Fruit fly (Drosophila melanogaster) whole organism, pupa: Measurements from ENCODE around the gene Gr28a.

Experiments
- CG10348 ChIP-seq: fragments of 200-800 bp; sonication (Bioruptor generic); IDR thresholded peaks from 2 replicates; pipeline ENCODE4 v1.3.6; 2022; ENCODE audit warnings: missing biosample characterization, missing genetic modification characterization
- CG12605 ChIP-seq: fragments of 200-800 bp; sonication (Bioruptor generic); IDR thresholded peaks from 2 replicates; pipeline ENCODE4 v1.3.6; 2022; ENCODE audit warnings: missing biosample characterization, missing genetic modification characterization
- CG13204 ChIP-seq: fragments of 200-800 bp; sonication (Bioruptor generic); optimal IDR thresholded peaks from 2 replicates; lab custom pipeline; 2018; ENCODE audit warnings: missing biosample characterization, mild to moderate bottlenecking, missing genetic modification characterization, moderate library complexity
- CG14655 ChIP-seq: fragments of 200-800 bp; sonication (Bioruptor generic); optimal IDR thresholded peaks from 3 replicates; lab custom pipeline; 2017; ENCODE audit warnings: mild to moderate bottlenecking, missing biosample characterization, missing genetic modification reagents, missing genetic modification characterization
- CG15710 ChIP-seq: fragments of 200-800 bp; sonication (Bioruptor generic); optimal IDR thresholded peaks from 2 replicates; lab custom pipeline; 2018; ENCODE audit warnings: missing biosample characterization, mild to moderate bottlenecking, missing genetic modification characterization, moderate library complexity
- CG17806 ChIP-seq: fragments of 200-800 bp; sonication (Bioruptor generic); optimal IDR thresholded peaks from 2 replicates; lab custom pipeline; 2018; ENCODE audit warnings: missing biosample characterization, mild to moderate bottlenecking, missing genetic modification characterization, moderate library complexity
- CG32121 ChIP-seq: fragments of 200-800 bp; sonication (Bioruptor generic); IDR thresholded peaks from 2 replicates; pipeline ENCODE4 v1.3.6; 2022; ENCODE audit warnings: missing biosample characterization, missing genetic modification characterization
- CG34367 ChIP-seq: fragments of 200-800 bp; sonication (Bioruptor generic); optimal IDR thresholded peaks from 2 replicates; lab custom pipeline; 2018; ENCODE audit warnings: missing biosample characterization, mild to moderate bottlenecking, missing genetic modification characterization
- CG4496 ChIP-seq: fragments of 200-800 bp; sonication (Bioruptor generic); IDR thresholded peaks from 3 replicates; pipeline ENCODE4 v1.3.6; 2022; ENCODE audit warnings: missing biosample characterization, missing genetic modification characterization
- CG8159 ChIP-seq: fragments of 200-800 bp; sonication (Bioruptor generic); optimal IDR thresholded peaks from 3 replicates; lab custom pipeline; 2018; ENCODE audit warnings: missing biosample characterization, mild to moderate bottlenecking, missing genetic modification characterization, moderate library complexity
- CG8301 ChIP-seq: fragments of 200-800 bp; sonication (Bioruptor generic); optimal IDR thresholded peaks from 2 replicates; lab custom pipeline; 2018; ENCODE audit warnings: missing biosample characterization, mild to moderate bottlenecking, missing genetic modification characterization
- CG9948 ChIP-seq: fragments of 200-800 bp; sonication (Bioruptor generic); optimal IDR thresholded peaks from 2 replicates; lab custom pipeline; 2018; ENCODE audit warnings: missing biosample characterization, mild to moderate bottlenecking, missing genetic modification characterization, moderate library complexity
- D1 ChIP-seq: fragments of 200-800 bp; sonication (Bioruptor generic); optimal IDR thresholded peaks from 2 replicates; lab custom pipeline; 2018; ENCODE audit warnings: missing biosample characterization, mild to moderate bottlenecking, missing genetic modification characterization, moderate library complexity
- EcR ChIP-seq: fragments of 200-800 bp; sonication (Bioruptor generic); optimal IDR thresholded peaks from 3 replicates; lab custom pipeline; 2019; ENCODE audit warnings: missing biosample characterization, missing genetic modification characterization, mild to moderate bottlenecking, moderate library complexity, missing genetic modification reagents
- Ets98B ChIP-seq: fragments of 200-800 bp; sonication (Bioruptor generic); IDR thresholded peaks from 2 replicates; pipeline ENCODE4 v1.3.6; 2022; ENCODE audit warnings: missing biosample characterization, missing genetic modification characterization
- Pif1A ChIP-seq: fragments of 200-800 bp; sonication (Bioruptor generic); optimal IDR thresholded peaks from 3 replicates; lab custom pipeline; 2016; ENCODE audit warnings: missing biosample characterization, missing genetic modification characterization
- Pif1B ChIP-seq: fragments of 200-800 bp; sonication (Bioruptor generic); optimal IDR thresholded peaks from 3 replicates; lab custom pipeline; 2016; ENCODE audit warnings: missing biosample characterization, missing genetic modification characterization
- Snoo ChIP-seq: fragments of 200-800 bp; sonication (Bioruptor generic); optimal IDR thresholded peaks from 3 replicates; lab custom pipeline; 2017; ENCODE audit warnings: missing biosample characterization, mild to moderate bottlenecking, missing genetic modification characterization, inconsistent platforms
- fd96Ca ChIP-seq: fragments of 200-800 bp; sonication (Bioruptor generic); IDR thresholded peaks from 3 replicates; pipeline ENCODE4 v1.3.6; 2022; ENCODE audit warnings: missing biosample characterization, missing genetic modification characterization
- gl ChIP-seq: fragments of 200-800 bp; sonication (Bioruptor generic); optimal IDR thresholded peaks from 2 replicates; lab custom pipeline; 2018; ENCODE audit warnings: missing biosample characterization, mild to moderate bottlenecking, missing genetic modification characterization
- rn ChIP-seq: fragments of 200-800 bp; sonication (Bioruptor generic); IDR thresholded peaks from 2 replicates; pipeline ENCODE4 v1.3.6; 2022; ENCODE audit warnings: missing biosample characterization, missing genetic modification characterization

Gr28a gene

dm6 chr2L:7454112-7454511 lies at the start of gene Gr28a:
Gr28a (minus strand) TSS chr2L:7454212.
- TF ChIP-seq fd96Ca (GFP tag; lab: Robert Waterston, UW) = no peak
- TF ChIP-seq Ets98B (GFP tag; lab: Robert Waterston, UW) = no peak
- TF ChIP-seq CG32121 (GFP tag; lab: Robert Waterston, UW) = no peak
- no peak for TF ChIP-seq D1
- TF ChIP-seq CG10348 (GFP tag; lab: Robert Waterston, UW) = no peak
- TF ChIP-seq, all 21 proteins: peak for 0

- TF ChIP-seq rn = no peak; the same call in 1 of the 2 replicates
- TF ChIP-seq Snoo = peak; percentile 14
- no peak for TF ChIP-seq CG10348 (GFP tag; lab: Robert Waterston, UW)
- TF ChIP-seq fd96Ca (GFP tag; lab: Robert Waterston, UW) = peak; percentile 76
- peak; percentile 67 for TF ChIP-seq CG8301 (tag; lab: Kevin White, UChicago)
- TF ChIP-seq Ets98B (GFP tag; lab: Robert Waterston, UW) = peak; percentile 56
- peak; percentile 45 for TF ChIP-seq D1
- peak; percentile 82 for TF ChIP-seq CG8159
- peak; percentile 73 for TF ChIP-seq Pif1A (GFP tag; lab: Kevin White, UChicago)
- TF ChIP-seq gl (tag; lab: Kevin White, UChicago) = peak; percentile 62
- peak; percentile 79 for TF ChIP-seq CG17806 (tag; lab: Kevin White, UChicago)
- TF ChIP-seq Pif1B = peak; percentile 58
- peak; percentile 49 for TF ChIP-seq CG34367 (tag; lab: Kevin White, UChicago)
- peak; percentile 44 for TF ChIP-seq EcR (GFP tag; lab: Kevin White, UChicago)
- TF ChIP-seq CG4496 (GFP tag; lab: Robert Waterston, UW) = peak; percentile 84
- peak; percentile 27; the same call in 1 of the 2 replicates for TF ChIP-seq CG12605 (GFP tag; lab: Robert Waterston, UW)
- peak; percentile 72 for TF ChIP-seq CG15710 (tag; lab: Kevin White, UChicago)
- peak; percentile 62 for TF ChIP-seq CG14655
- TF ChIP-seq CG13204 (GFP tag; lab: Kevin White, UChicago) = no peak
- TF ChIP-seq CG32121 (GFP tag; lab: Robert Waterston, UW) = no peak; the same call in 1 of the 2 replicates
- TF ChIP-seq CG9948 (tag; lab: Kevin White, UChicago) = peak; percentile 70
Measured at dm6 chr2L:7503719-7504118, 49.7 kb upstream of the Gr28a start.

- no peak for TF ChIP-seq gl (tag; lab: Kevin White, UChicago)
- TF ChIP-seq CG15710 (tag; lab: Kevin White, UChicago) = no peak
- TF ChIP-seq CG9948 (tag; lab: Kevin White, UChicago) = no peak
- TF ChIP-seq CG32121 (GFP tag; lab: Robert Waterston, UW) = peak; percentile 55; the same call in 1 of the 2 replicates
- no peak for TF ChIP-seq CG12605 (GFP tag; lab: Robert Waterston, UW)
- no peak for TF ChIP-seq CG17806 (tag; lab: Kevin White, UChicago)
- TF ChIP-seq CG8301 (tag; lab: Kevin White, UChicago) = peak; percentile 1
- no peak for TF ChIP-seq EcR (GFP tag; lab: Kevin White, UChicago)
- peak; percentile 14 for TF ChIP-seq CG14655
- no peak for TF ChIP-seq Pif1A (GFP tag; lab: Kevin White, UChicago)
- no peak for TF ChIP-seq D1
- no peak for TF ChIP-seq Snoo
- no peak for TF ChIP-seq Pif1B
- TF ChIP-seq rn = no peak
- peak; percentile 58; the same call in 2 of the 3 replicates for TF ChIP-seq fd96Ca (GFP tag; lab: Robert Waterston, UW)
- TF ChIP-seq CG10348 (GFP tag; lab: Robert Waterston, UW) = 0 out of 2 replicates have a peak, but pooled peaks have one; percentile 29
- no peak for TF ChIP-seq CG8159
- peak; percentile 47; the same call in 1 of the 2 replicates for TF ChIP-seq Ets98B (GFP tag; lab: Robert Waterston, UW)
- TF ChIP-seq CG4496 (GFP tag; lab: Robert Waterston, UW) = peak; percentile 54; the same call in 1 of the 3 replicates
- TF ChIP-seq CG34367 (tag; lab: Kevin White, UChicago) = no peak
- no peak for TF ChIP-seq CG13204 (GFP tag; lab: Kevin White, UChicago)
Measured at dm6 chr2L:7501743-7502142, 47.7 kb upstream of the Gr28a start.

- no peak for TF ChIP-seq CG34367 (tag; lab: Kevin White, UChicago)
- TF ChIP-seq, all 21 proteins: peak for 0
Measured at dm6 chr2L:7498208-7498607, 44.2 kb upstream of the Gr28a start.

dm6 chr2L:7497265-7497664 lies 43.3 kb upstream of the Gr28a start, which contains the start of gene Obp28a:
Obp28a (minus strand) TSS chr2L:7497365.
- TF ChIP-seq CG17806 (tag; lab: Kevin White, UChicago) = no peak
- TF ChIP-seq CG12605 (GFP tag; lab: Robert Waterston, UW) = no peak
- no peak for TF ChIP-seq fd96Ca (GFP tag; lab: Robert Waterston, UW)

- TF ChIP-seq CG4496 (GFP tag; lab: Robert Waterston, UW) (peak; percentile 51; the same call in 2 of the 3 replicates), CG15710 (tag; lab: Kevin White, UChicago) (no peak), fd96Ca (GFP tag; lab: Robert Waterston, UW) (no peak), EcR (GFP tag; lab: Kevin White, UChicago) (peak; percentile 22), Ets98B (GFP tag; lab: Robert Waterston, UW) (peak; percentile 52; the same call in 1 of the 2 replicates), CG10348 (GFP tag; lab: Robert Waterston, UW) (no peak), CG9948 (tag; lab: Kevin White, UChicago) (no peak)
Measured at dm6 chr2L:7495987-7496503, 42.0 kb upstream of the Gr28a start, which contains the start of gene Ziz. Ziz (minus strand) TSS chr2L:7496307.
